Worm (Caenorhabditis elegans) whole organism, L3 larva: ENCODE data around the gene Y54G2A.12.

Experiments used
- R02D3.7 ChIP-seq: fragments of 150-350 bp; optimal IDR thresholded peaks from 2 replicates; lab custom pipeline; 2014; ENCODE audit warnings: missing biosample characterization, missing genetic modification characterization
- ZK546.5 ChIP-seq: sonication (generic microtip); optimal IDR thresholded peaks from 2 replicates; lab custom pipeline; 2017; ENCODE audit warnings: missing biosample characterization, missing genetic modification characterization
- ama-1 ChIP-seq: fragments of 150-350 bp; optimal IDR thresholded peaks from 2 replicates; lab custom pipeline; 2018
- ceh-16 ChIP-seq: sonication (generic microtip); optimal IDR thresholded peaks from 2 replicates; lab custom pipeline; 2017; ENCODE audit warnings: missing biosample characterization, missing genetic modification characterization
- ceh-82 ChIP-seq: fragments of 150-350 bp; optimal IDR thresholded peaks from 2 replicates; lab custom pipeline; 2014; ENCODE audit warnings: missing biosample characterization, missing genetic modification characterization
- daf-12 ChIP-seq: fragments of 150-350 bp; optimal IDR thresholded peaks from 2 replicates; lab custom pipeline; 2014; ENCODE audit warnings: missing biosample characterization, missing genetic modification reagents, missing genetic modification characterization
- egl-27 ChIP-seq: sonication (generic microtip); optimal IDR thresholded peaks from 4 replicates; lab custom pipeline; 2017; ENCODE audit warnings: missing biosample characterization, missing genetic modification reagents, missing genetic modification characterization
- egl-5 ChIP-seq: fragments of 150-350 bp; optimal IDR thresholded peaks from 2 replicates; lab custom pipeline; 2017; ENCODE audit warnings: missing biosample characterization, missing genetic modification reagents, missing genetic modification characterization, inconsistent platforms
- elt-1 ChIP-seq: fragments of 150-350 bp; optimal IDR thresholded peaks from 2 replicates; lab custom pipeline; 2014; ENCODE audit warnings: missing biosample characterization, missing genetic modification characterization
- elt-2 ChIP-seq: sonication (generic microtip); optimal IDR thresholded peaks from 2 replicates; lab custom pipeline; 2016; ENCODE audit warnings: missing genetic modification reagents, mild to moderate bottlenecking, missing genetic modification characterization, missing compliant biosample characterization
- elt-3 ChIP-seq, 3 experiments: fragments of 150-350 bp in 1 of 3; sonication (generic microtip) in 2 of 3; optimal IDR thresholded peaks; 2 replicates in 2 of 3; 4 replicates in 1 of 3; lab custom pipeline; 2014 to 2017; ENCODE audit warnings: missing biosample characterization in 3 of 3, missing genetic modification characterization in 3 of 3
- eor-1 ChIP-seq, 2 experiments: fragments of 150-350 bp; optimal IDR thresholded peaks; 2 replicates each; lab custom pipeline; 2014 to 2018; ENCODE audit warnings: missing biosample characterization in 2 of 2, missing genetic modification characterization in 2 of 2
- fkh-2 ChIP-seq: fragments of 150-350 bp; optimal IDR thresholded peaks from 2 replicates; lab custom pipeline; 2014; ENCODE audit warnings: missing biosample characterization, missing genetic modification reagents, missing genetic modification characterization
- fos-1 ChIP-seq: fragments of 150-350 bp; optimal IDR thresholded peaks from 2 replicates; lab custom pipeline; 2014; ENCODE audit warnings: missing biosample characterization, missing genetic modification characterization
- hmg-11 ChIP-seq: sonication (generic microtip); optimal IDR thresholded peaks from 2 replicates; lab custom pipeline; 2016; ENCODE audit warnings: missing genetic modification characterization, missing compliant biosample characterization
- lin-15B ChIP-seq: fragments of 150-350 bp; optimal IDR thresholded peaks from 2 replicates; lab custom pipeline; 2014; ENCODE audit warnings: missing biosample characterization, missing genetic modification characterization
- lin-39 ChIP-seq: fragments of 150-350 bp; optimal IDR thresholded peaks from 2 replicates; lab custom pipeline; 2018; ENCODE audit warnings: missing biosample characterization, missing genetic modification reagents, missing genetic modification characterization
- lsy-12 ChIP-seq: sonication (generic microtip); optimal IDR thresholded peaks from 2 replicates; lab custom pipeline; 2016; ENCODE audit warnings: mild to moderate bottlenecking, missing genetic modification characterization, missing compliant biosample characterization
- mdl-1 ChIP-seq: fragments of 150-350 bp; optimal IDR thresholded peaks from 2 replicates; lab custom pipeline; 2014; ENCODE audit warnings: missing biosample characterization, missing genetic modification characterization
- mml-1 ChIP-seq: fragments of 150-350 bp; sonication (generic microtip); optimal IDR thresholded peaks from 3 replicates; lab custom pipeline; 2014; ENCODE audit warnings: missing biosample characterization, missing genetic modification characterization
- nfya-1 ChIP-seq: sonication (generic microtip); optimal IDR thresholded peaks from 2 replicates; lab custom pipeline; 2017; ENCODE audit warnings: missing genetic modification characterization, mild to moderate bottlenecking, missing compliant biosample characterization, antibody characterized with exemption, moderate library complexity; ENCODE audit not compliant: insufficient read depth
- nhr-12 ChIP-seq: fragments of 150-350 bp; optimal IDR thresholded peaks from 2 replicates; lab custom pipeline; 2014; ENCODE audit warnings: missing biosample characterization, missing genetic modification characterization
- nhr-23 ChIP-seq: fragments of 150-350 bp; optimal IDR thresholded peaks from 2 replicates; lab custom pipeline; 2014; ENCODE audit warnings: missing biosample characterization, missing genetic modification reagents, missing genetic modification characterization
- nhr-237 ChIP-seq: fragments of 150-350 bp; optimal IDR thresholded peaks from 2 replicates; lab custom pipeline; 2014; ENCODE audit warnings: missing biosample characterization, missing genetic modification characterization
- nhr-25 ChIP-seq: sonication (generic microtip); optimal IDR thresholded peaks from 2 replicates; lab custom pipeline; 2017; ENCODE audit warnings: missing biosample characterization, missing genetic modification characterization
- nhr-28 ChIP-seq: fragments of 150-350 bp; optimal IDR thresholded peaks from 2 replicates; lab custom pipeline; 2014; ENCODE audit warnings: missing biosample characterization, missing genetic modification characterization
- nhr-43 ChIP-seq: sonication (generic microtip); optimal IDR thresholded peaks from 2 replicates; lab custom pipeline; 2016; ENCODE audit warnings: mild to moderate bottlenecking, missing genetic modification characterization, missing compliant biosample characterization; ENCODE audit not compliant: poor library complexity, severe bottlenecking
- nhr-76 ChIP-seq: fragments of 150-350 bp; sonication (generic microtip); optimal IDR thresholded peaks from 5 replicates; lab custom pipeline; 2014; ENCODE audit warnings: missing biosample characterization, missing genetic modification characterization
- nhr-77 ChIP-seq: fragments of 150-350 bp; optimal IDR thresholded peaks from 2 replicates; lab custom pipeline; 2014; ENCODE audit warnings: missing biosample characterization, missing genetic modification characterization
- pqm-1 ChIP-seq: fragments of 150-350 bp; optimal IDR thresholded peaks from 2 replicates; lab custom pipeline; 2017; ENCODE audit warnings: missing biosample characterization, missing genetic modification characterization, inconsistent platforms
- sea-2 ChIP-seq: fragments of 150-350 bp; sonication (generic microtip); optimal IDR thresholded peaks from 4 replicates; lab custom pipeline; 2014; ENCODE audit warnings: missing biosample characterization, missing genetic modification reagents, missing genetic modification characterization
- skn-1 ChIP-seq: fragments of 150-350 bp; optimal IDR thresholded peaks from 2 replicates; lab custom pipeline; 2014; ENCODE audit warnings: missing biosample characterization, missing genetic modification characterization
- snpc-4 ChIP-seq: fragments of 150-350 bp; optimal IDR thresholded peaks from 2 replicates; lab custom pipeline; 2014; ENCODE audit warnings: missing biosample characterization, missing genetic modification characterization
- tbx-2 ChIP-seq: sonication (generic microtip); optimal IDR thresholded peaks from 2 replicates; lab custom pipeline; 2016; ENCODE audit warnings: mild to moderate bottlenecking, missing genetic modification characterization, missing compliant biosample characterization
- unc-39 ChIP-seq: sonication (generic microtip); optimal IDR thresholded peaks from 4 replicates; lab custom pipeline; 2017; ENCODE audit warnings: missing biosample characterization, missing genetic modification characterization
- unc-62 ChIP-seq: fragments of 150-350 bp; sonication (generic microtip); optimal IDR thresholded peaks from 4 replicates; lab custom pipeline; 2014; ENCODE audit warnings: missing biosample characterization, missing genetic modification reagents, missing genetic modification characterization
- ztf-4 ChIP-seq: fragments of 150-350 bp; optimal IDR thresholded peaks from 2 replicates; lab custom pipeline; 2014; ENCODE audit warnings: missing biosample characterization, missing genetic modification characterization

Gene Y54G2A.12

DNA sequence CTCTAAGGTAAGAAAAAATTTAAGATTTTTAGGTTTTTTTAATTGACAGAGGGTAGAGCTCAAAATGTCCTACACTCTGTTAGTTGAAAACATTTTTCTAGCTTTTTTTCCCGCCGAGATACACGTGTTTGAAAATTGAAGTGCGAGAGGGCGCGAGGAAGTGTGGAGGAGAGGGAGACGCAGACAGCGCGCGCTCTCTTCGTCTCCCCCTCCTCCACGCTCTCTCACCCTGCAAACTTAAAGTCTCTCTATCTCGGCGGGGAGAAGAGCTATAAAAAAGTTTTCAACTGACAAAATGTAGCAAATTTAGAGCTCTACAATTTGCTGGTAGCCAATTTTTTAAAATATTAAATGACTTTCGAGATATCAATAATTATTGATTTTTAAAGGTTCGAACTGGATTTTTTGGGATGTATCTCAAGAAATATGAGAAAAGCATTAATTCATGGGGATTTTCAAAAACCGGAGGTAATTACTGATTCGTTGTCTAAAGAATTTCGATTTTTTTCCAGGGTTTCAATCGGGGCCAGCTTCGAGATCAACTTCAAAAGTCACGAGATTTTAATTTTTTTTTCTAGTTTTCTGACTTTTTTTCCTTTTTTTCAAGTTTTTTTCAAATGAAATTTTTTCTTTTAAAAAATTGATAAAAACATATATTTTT, 17.5 kb downstream of the Y54G2A.12 start:
- no peak for TF ChIP-seq lin-15B
- TF ChIP-seq hmg-11 (tag; lab: Kevin White, UChicago) = no peak
- TF ChIP-seq mml-1 = no peak
- TF ChIP-seq ztf-4 (tag; lab: Kevin White, UChicago) = no peak
- TF ChIP-seq lin-39 = no peak
- no peak for TF ChIP-seq nhr-28 (tag; lab: Kevin White, UChicago)
- no peak for TF ChIP-seq tbx-2 (tag; lab: Kevin White, UChicago)
- TF ChIP-seq egl-27 = no peak
- TF ChIP-seq fkh-2 = no peak
- TF ChIP-seq nhr-237 (tag; lab: Kevin White, UChicago) = no peak
- TF ChIP-seq egl-5 (tag; lab: Kevin White, UChicago) = no peak
- no peak for TF ChIP-seq nfya-1 (tag; lab: Kevin White, UChicago)
- TF ChIP-seq ZK546.5 = no peak
- TF ChIP-seq nhr-43 = no peak
- no peak for TF ChIP-seq mdl-1 (tag; lab: Kevin White, UChicago)
- TF ChIP-seq elt-2 (tag; lab: Kevin White, UChicago) = no peak

DNA sequence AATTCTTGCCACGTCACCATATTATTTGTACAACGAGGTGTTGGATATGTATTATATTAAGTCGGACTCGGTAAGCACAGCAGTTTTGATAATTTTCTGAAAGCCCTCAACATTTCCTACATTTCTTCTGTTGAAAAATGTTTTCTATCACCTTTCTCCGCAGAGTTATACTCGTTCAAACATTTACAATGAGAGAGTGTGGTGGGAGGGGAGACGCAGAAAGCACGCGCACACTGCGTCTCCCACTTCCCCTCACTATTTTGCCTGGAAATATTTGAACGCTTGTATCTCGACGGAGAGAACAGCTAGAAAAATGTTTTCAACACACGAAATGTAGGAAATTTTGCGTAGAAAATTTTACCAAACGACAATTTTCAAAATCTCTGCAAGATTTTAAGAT, 18.5 kb downstream of the Y54G2A.12 start:
- no peak for TF ChIP-seq snpc-4
- no peak for TF ChIP-seq ama-1 (lab: Kevin White, UChicago)
- no peak for TF ChIP-seq nhr-237 (tag; lab: Kevin White, UChicago)
- no peak for TF ChIP-seq egl-27
- TF ChIP-seq unc-62 = no peak
- no peak for TF ChIP-seq nhr-25
- no peak for TF ChIP-seq fkh-2
- TF ChIP-seq lsy-12 (tag; lab: Kevin White, UChicago) = no peak
- no peak for TF ChIP-seq pqm-1 (tag; lab: Kevin White, UChicago)
- TF ChIP-seq, all 47 proteins: peak for 0

DNA sequence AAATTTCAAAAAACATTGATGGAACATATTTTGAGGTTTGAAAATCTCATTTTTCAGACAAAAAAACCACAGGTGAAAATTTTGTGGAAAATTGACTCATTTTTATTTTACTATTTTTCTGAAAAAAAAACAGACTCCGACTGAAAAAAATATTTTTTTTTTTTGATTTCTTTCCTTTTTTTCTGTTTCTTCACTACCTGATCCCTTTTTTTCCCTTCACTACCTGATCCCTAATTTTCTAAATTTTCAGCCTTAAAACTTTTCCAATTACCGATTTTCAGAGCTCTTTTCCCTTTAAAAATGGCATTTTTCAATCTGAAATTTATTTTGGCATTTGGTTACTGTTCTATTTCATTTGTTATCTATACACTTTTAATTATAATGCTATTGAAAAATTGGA, 20.3 kb downstream of the Y54G2A.12 start, which contains the start of gene Y54G2A.77:
Gene Y54G2A.77, plus strand, starts transcription at position 301 of the 400 bp plus-strand sequence.
- no peak for TF ChIP-seq ceh-16
- TF ChIP-seq unc-62 = no peak
- TF ChIP-seq ceh-82 (tag; lab: Kevin White, UChicago) = no peak
- TF ChIP-seq lin-39 = no peak
- no peak for TF ChIP-seq nhr-23 (tag; lab: Kevin White, UChicago)
- no peak for TF ChIP-seq lsy-12 (tag; lab: Kevin White, UChicago)
- TF ChIP-seq elt-3 (tag; optimal IDR thresholded peaks at IDR 0.05; lab: Kevin White, UChicago) = no peak
- no peak for TF ChIP-seq ztf-4 (tag; lab: Kevin White, UChicago)
- no peak for TF ChIP-seq fkh-2
- TF ChIP-seq nhr-77 (tag; lab: Kevin White, UChicago) = no peak
- no peak for TF ChIP-seq nhr-76 (tag; lab: Kevin White, UChicago)
- no peak for TF ChIP-seq egl-5 (tag; lab: Kevin White, UChicago)

DNA sequence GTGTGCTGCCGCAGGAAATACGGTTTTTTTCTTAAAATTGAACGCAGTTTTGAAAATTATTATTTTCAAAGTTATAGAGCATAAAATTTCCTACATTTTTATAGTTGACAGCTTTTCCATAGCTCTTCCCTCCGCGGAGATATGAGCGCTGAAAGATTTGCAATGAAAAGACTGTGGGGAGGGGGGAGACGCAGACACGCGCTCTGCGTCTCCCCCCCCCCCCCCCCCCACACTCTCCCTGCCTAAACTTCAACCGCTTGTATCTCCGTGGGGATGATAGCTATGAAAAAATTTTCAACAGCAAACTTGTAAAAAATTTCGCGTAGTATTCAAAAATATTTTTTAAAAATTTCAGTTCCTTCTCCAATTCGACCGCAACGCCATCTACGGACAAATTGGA, 21.2 kb downstream of the Y54G2A.12 start:
- TF ChIP-seq lsy-12 (tag; lab: Kevin White, UChicago) = no peak
- TF ChIP-seq fos-1 (tag; lab: Kevin White, UChicago) = no peak
- TF ChIP-seq unc-39 (tag; lab: Kevin White, UChicago) = no peak
- no peak for TF ChIP-seq nhr-12 (tag; lab: Kevin White, UChicago)
- no peak for TF ChIP-seq elt-1 (tag; lab: Kevin White, UChicago)
- TF ChIP-seq hmg-11 (tag; lab: Kevin White, UChicago) = no peak
- TF ChIP-seq eor-1 (tag; optimal IDR thresholded peaks at IDR 0.05; lab: Kevin White, UChicago) = no peak
- TF ChIP-seq R02D3.7 = no peak
- TF ChIP-seq lin-15B = no peak
- TF ChIP-seq nhr-25 = no peak
- TF ChIP-seq nhr-43 = no peak
- no peak for TF ChIP-seq nhr-23 (tag; lab: Kevin White, UChicago)
- TF ChIP-seq elt-3 (tag; optimal IDR thresholded peaks at IDR 0.05; lab: Kevin White, UChicago) = no peak
- TF ChIP-seq skn-1 (tag; lab: Kevin White, UChicago) = no peak
- TF ChIP-seq unc-62 = no peak

DNA sequence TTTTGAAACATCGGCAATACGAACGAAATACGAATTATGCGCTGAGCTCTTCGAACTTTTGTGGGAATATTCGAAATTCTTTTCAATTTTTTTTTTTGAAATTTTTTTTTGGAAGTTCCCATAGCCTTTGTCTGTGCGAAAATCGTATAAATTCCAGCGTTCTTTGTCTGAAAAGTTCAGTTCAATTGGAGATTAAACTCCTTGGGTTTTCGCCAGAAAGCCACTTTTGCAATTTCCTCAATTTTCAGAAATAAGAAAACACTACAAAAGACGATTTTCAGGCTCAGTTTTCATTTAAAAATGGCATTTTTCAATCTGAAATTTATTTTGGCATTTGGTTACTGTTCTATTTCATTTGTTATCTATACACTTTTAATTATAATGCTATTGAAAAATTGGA, 23.5 kb downstream of the Y54G2A.12 start, which contains the start of gene Y54G2A.38:
Gene Y54G2A.38, plus strand, starts transcription at position 301 of the 400 bp plus-strand sequence.
- TF ChIP-seq R02D3.7 = no peak
- no peak for TF ChIP-seq lin-39
- no peak for TF ChIP-seq nhr-25
- no peak for TF ChIP-seq fkh-2
- TF ChIP-seq mdl-1 (tag; lab: Kevin White, UChicago) = no peak
- no peak for TF ChIP-seq hmg-11 (tag; lab: Kevin White, UChicago)
- TF ChIP-seq nhr-76 (tag; lab: Kevin White, UChicago) = no peak
- no peak for TF ChIP-seq elt-3 (tag; optimal IDR thresholded peaks at IDR 0.05; lab: Kevin White, UChicago)
- no peak for TF ChIP-seq lin-15B
- TF ChIP-seq sea-2 (GFP tag; lab: Kevin White, UChicago) = no peak
- no peak for TF ChIP-seq daf-12 (tag; lab: Kevin White, UChicago)
